Fruit fly (Drosophila melanogaster): ENCODE measurements around the gene Pfdn1.

Pfdn1 gene

DNA sequence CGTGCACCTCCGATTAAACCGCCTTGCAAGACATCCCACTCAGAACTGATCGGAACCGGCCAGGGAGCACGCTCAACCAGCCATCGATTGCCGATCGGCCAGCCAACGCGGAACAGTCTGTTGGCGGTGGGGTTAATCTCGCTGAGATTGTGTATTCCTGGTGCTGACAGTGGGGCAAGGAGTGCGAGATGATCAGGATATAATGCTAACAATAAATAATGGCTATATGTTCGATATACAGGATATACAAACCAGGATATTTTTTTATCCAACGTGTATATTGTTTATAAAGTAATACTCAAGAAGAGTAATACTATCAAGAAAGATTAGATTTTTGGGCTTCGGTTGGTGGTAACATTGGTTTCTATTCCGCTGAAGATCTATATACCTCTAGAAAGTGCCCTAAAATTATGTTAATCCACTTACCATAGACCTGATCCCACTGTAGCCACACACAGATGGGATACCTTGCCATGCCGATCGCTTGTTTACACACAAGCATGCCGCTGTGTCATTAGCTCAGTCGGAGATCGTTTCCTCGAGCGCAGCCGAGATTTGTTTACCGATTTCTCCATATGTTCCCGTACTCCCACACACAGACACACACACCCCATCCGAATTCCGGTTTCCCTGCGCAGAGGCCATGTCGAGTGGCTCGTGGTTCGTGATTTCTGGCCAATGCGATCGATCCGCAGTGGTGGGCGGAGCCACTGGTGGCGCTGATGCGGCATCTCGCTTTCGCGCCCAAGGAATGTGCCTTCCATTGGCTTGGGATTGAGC is 49.3 kb upstream of the Pfdn1 start, which contains the start of gene H2.0 (continued):
- TF ChIP-seq her (GFP tag; optimal IDR thresholded peaks at IDR 0.05), result no peak
- no peak for TF ChIP-seq CG31365 (tag; optimal IDR thresholded peaks at IDR 0.05)
- peak; percentile 14 for TF ChIP-seq ewg (GFP tag; optimal IDR thresholded peaks at IDR 0.05)
- peak; percentile 59; the same call in 1 of the 2 replicates for TF ChIP-seq Nf-YA (GFP tag; IDR thresholded peaks at IDR 0.05)
- TF ChIP-seq pan (optimal IDR thresholded peaks at IDR 0.05), result no peak
- TF ChIP-seq pan (GFP tag; optimal IDR thresholded peaks at IDR 0.05 in 1 of 2, IDR thresholded peaks at IDR 0.05 in 1 of 2), result no peak
- peak; percentile 66 for TF ChIP-seq CG2712 (tag; optimal IDR thresholded peaks at IDR 0.05)
- no peak for TF ChIP-seq Trl (optimal IDR thresholded peaks at IDR 0.05)
- TF ChIP-seq Trl (GFP tag; optimal IDR thresholded peaks at IDR 0.05), result peak; percentile 6
- peak; percentile 42 for TF ChIP-seq CG6813 (GFP tag; optimal IDR thresholded peaks at IDR 0.05)
- peak; percentile 73; the same call in 1 of the 2 replicates for TF ChIP-seq aop (GFP tag; IDR thresholded peaks at IDR 0.05)
- no peak for TF ChIP-seq wek (GFP tag; optimal IDR thresholded peaks at IDR 0.05)
- TF ChIP-seq YL-1 (GFP tag; optimal IDR thresholded peaks at IDR 0.05), result no peak
- peak; percentile 11 for TF ChIP-seq shn (GFP tag; optimal IDR thresholded peaks at IDR 0.05)
- peak; percentile 5 for TF ChIP-seq kah (GFP tag; optimal IDR thresholded peaks at IDR 0.05)
- peak; percentile 58 for TF ChIP-seq tio (GFP tag; optimal IDR thresholded peaks at IDR 0.05)
- TF ChIP-seq NfI (GFP tag; optimal IDR thresholded peaks at IDR 0.05), result peak; percentile 20
- peak; percentile 60 for TF ChIP-seq CG4404 (GFP tag; IDR thresholded peaks at IDR 0.05)
- TF ChIP-seq Nf-YB (GFP tag; optimal IDR thresholded peaks at IDR 0.05), result peak; percentile 97
- TF ChIP-seq Lim3 (GFP tag; IDR thresholded peaks at IDR 0.05), result no peak
- peak; percentile 74 for TF ChIP-seq CG18262 (tag; optimal IDR thresholded peaks at IDR 0.05)
- TF ChIP-seq schlank (tag; optimal IDR thresholded peaks at IDR 0.05), result no peak
- no peak for TF ChIP-seq jigr1 (GFP tag; IDR thresholded peaks at IDR 0.05)
- peak; percentile 35 for TF ChIP-seq D19A (tag; optimal IDR thresholded peaks at IDR 0.05)
- peak; percentile 23 for TF ChIP-seq CG13424 (tag; optimal IDR thresholded peaks at IDR 0.05)
- no peak for TF ChIP-seq D (optimal IDR thresholded peaks at IDR 0.05)
- TF ChIP-seq D (GFP tag; optimal IDR thresholded peaks at IDR 0.05), result peak; percentile 46
- no peak for TF ChIP-seq CG12104 (GFP tag; optimal IDR thresholded peaks at IDR 0.05)
- peak; percentile 68 for TF ChIP-seq dmrt11E (tag; optimal IDR thresholded peaks at IDR 0.05)
- TF ChIP-seq tin (GFP tag; optimal IDR thresholded peaks at IDR 0.05), result peak; percentile 10
- TF ChIP-seq CG7839 (tag; optimal IDR thresholded peaks at IDR 0.05), result peak; percentile 45
- TF ChIP-seq lov (optimal IDR thresholded peaks at IDR 0.05), result no peak
- TF ChIP-seq lov (GFP tag; IDR thresholded peaks at IDR 0.05), result no peak
- no peak for TF ChIP-seq E2f1 (GFP tag; IDR thresholded peaks at IDR 0.05)
- TF ChIP-seq row (GFP tag; IDR thresholded peaks at IDR 0.05), result peak; percentile 67
- peak; percentile 38 for TF ChIP-seq fd96Cb (tag; optimal IDR thresholded peaks at IDR 0.05)
- peak; percentile 25 for TF ChIP-seq Atf-2 (GFP tag; optimal IDR thresholded peaks at IDR 0.05)
- no peak for TF ChIP-seq eyg (GFP tag; optimal IDR thresholded peaks at IDR 0.05)
- peak; percentile 45 for TF ChIP-seq CG12391 (tag; optimal IDR thresholded peaks at IDR 0.05)
- peak; percentile 44 for TF ChIP-seq CG31441 (GFP tag; IDR thresholded peaks at IDR 0.05)
- TF ChIP-seq CG1233 (GFP tag; optimal IDR thresholded peaks at IDR 0.05), result peak; percentile 30
- TF ChIP-seq gsb-n (tag; optimal IDR thresholded peaks at IDR 0.05), result peak; percentile 10
- 0 out of 2 replicates have a peak, but pooled peaks have one; percentile 11 for TF ChIP-seq Rfx (GFP tag; IDR thresholded peaks at IDR 0.05)
- TF ChIP-seq CG17385 (GFP tag; optimal IDR thresholded peaks at IDR 0.05), result peak; percentile 8
- peak; percentile 22 for TF ChIP-seq lilli (GFP tag; optimal IDR thresholded peaks at IDR 0.05)
- 0 out of 3 replicates have a peak, but pooled peaks have one; percentile 34 for TF ChIP-seq CG11456 (GFP tag; IDR thresholded peaks at IDR 0.05)
- no peak for TF ChIP-seq amos (GFP tag; IDR thresholded peaks at IDR 0.05; ENCODE audit: partially characterized antibody)

Measured in whole organism, embryonic.